Fruit fly (Drosophila melanogaster): Measurements from ENCODE around the gene Fum2.

Gene Fum2

DNA sequence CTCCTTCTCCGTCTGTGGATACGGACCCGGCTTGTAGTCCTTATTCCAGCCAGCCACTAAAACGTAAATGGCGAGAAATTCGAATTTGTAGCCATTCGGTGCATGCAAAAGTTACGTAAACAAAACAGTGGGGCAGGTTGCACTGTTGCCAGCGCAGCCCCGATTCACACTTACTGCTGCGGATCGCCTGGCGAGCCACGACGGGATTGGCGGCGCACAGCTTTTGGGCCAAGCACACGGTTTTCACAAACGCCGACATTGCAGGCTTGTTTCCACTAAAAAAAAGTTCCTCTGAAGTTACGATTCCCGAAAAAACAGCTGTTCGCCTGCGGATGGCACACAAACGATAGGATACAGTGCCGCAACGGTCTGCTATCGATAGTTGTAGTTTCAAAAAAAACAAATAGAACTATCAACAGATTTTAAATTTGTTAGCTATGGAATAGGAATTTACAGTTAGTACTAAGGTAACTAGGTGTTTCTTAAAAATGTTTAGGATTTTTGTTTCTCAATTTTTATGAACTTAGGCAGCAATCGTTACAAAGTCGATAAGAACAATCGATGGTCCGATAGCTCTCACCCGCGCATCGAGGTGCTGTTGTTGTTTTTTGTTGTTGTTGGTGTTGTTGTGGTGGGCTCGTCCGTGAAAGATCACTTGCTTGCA lies 3.6 kb upstream of the Fum2 start, which contains the start of gene Fum1 (continued):
- TF ChIP-seq ATbp (GFP tag; optimal IDR thresholded peaks at IDR 0.05) (no peak), wdn (GFP tag; IDR thresholded peaks at IDR 0.05) (no peak), CG17568 (GFP tag; optimal IDR thresholded peaks at IDR 0.05) (no peak), Dip3 (GFP tag; optimal IDR thresholded peaks at IDR 0.05) (no peak), run (tag; optimal IDR thresholded peaks at IDR 0.05) (no peak), CG11504 (tag; optimal IDR thresholded peaks at IDR 0.05) (no peak), CG13624 (GFP tag; optimal IDR thresholded peaks at IDR 0.05) (peak; percentile 20), ftz-f1 (GFP tag; optimal IDR thresholded peaks at IDR 0.05) (no peak), slp2 (GFP tag; optimal IDR thresholded peaks at IDR 0.05) (no peak), CG9817 (tag; optimal IDR thresholded peaks at IDR 0.05) (no peak), CG33557 (GFP tag; optimal IDR thresholded peaks at IDR 0.05) (no peak), NfI (GFP tag; optimal IDR thresholded peaks at IDR 0.05) (peak; percentile 37), CG3838 (GFP tag; optimal IDR thresholded peaks at IDR 0.05) (no peak), tup (GFP tag; optimal IDR thresholded peaks at IDR 0.05) (no peak), GATAe (GFP tag; conservative IDR thresholded peaks at IDR 0.05) (no peak), fru (optimal IDR thresholded peaks at IDR 0.05) (no peak), tio (GFP tag; optimal IDR thresholded peaks at IDR 0.05) (no peak), CG3281 (GFP tag; optimal IDR thresholded peaks at IDR 0.05) (peak; percentile 14), CG9727 (GFP tag; optimal IDR thresholded peaks at IDR 0.05) (no peak), CG14667 (GFP tag; IDR thresholded peaks at IDR 0.05) (no peak), gro (GFP tag; optimal IDR thresholded peaks at IDR 0.05) (peak; percentile 53), CG1647 (GFP tag; optimal IDR thresholded peaks at IDR 0.05) (no peak), CG18011 (GFP tag; optimal IDR thresholded peaks at IDR 0.05) (no peak), crc (GFP tag; optimal IDR thresholded peaks at IDR 0.05) (no peak), sob (GFP tag; IDR thresholded peaks at IDR 0.05) (no peak), CG11696 (GFP tag; IDR thresholded peaks at IDR 0.05) (no peak), D19B (GFP tag; optimal IDR thresholded peaks at IDR 0.05) (no peak), row (GFP tag; IDR thresholded peaks at IDR 0.05) (peak; percentile 78), CG12155 (GFP tag; optimal IDR thresholded peaks at IDR 0.05) (peak; percentile 16), CG10209 (GFP tag; optimal IDR thresholded peaks at IDR 0.05) (no peak), Vsx1 (GFP tag; optimal IDR thresholded peaks at IDR 0.05) (no peak), insv (GFP tag; optimal IDR thresholded peaks at IDR 0.05) (no peak), tll (GFP tag; optimal IDR thresholded peaks at IDR 0.05) (no peak), pho (GFP tag; optimal IDR thresholded peaks at IDR 0.05) (peak; percentile 35), HLHmδ (GFP tag; optimal IDR thresholded peaks at IDR 0.05) (no peak), Dbx (GFP tag; IDR thresholded peaks at IDR 0.05) (no peak), CG2875 (GFP tag; optimal IDR thresholded peaks at IDR 0.05) (no peak), CG6654 (GFP tag; optimal IDR thresholded peaks at IDR 0.05) (no peak), Usf (GFP tag; optimal IDR thresholded peaks at IDR 0.05) (no peak), CG10959 (GFP tag; IDR thresholded peaks at IDR 0.05) (no peak), crp (GFP tag; optimal IDR thresholded peaks at IDR 0.05) (peak; percentile 65 to 92), HmgZ (tag; optimal IDR thresholded peaks at IDR 0.05) (peak; percentile 40), Hr3 (GFP tag; optimal IDR thresholded peaks at IDR 0.05) (no peak), dimm (GFP tag; IDR thresholded peaks at IDR 0.05) (no peak), fd3F (GFP tag; optimal IDR thresholded peaks at IDR 0.05) (no peak), CG12236 (GFP tag; optimal IDR thresholded peaks at IDR 0.05) (no peak), amos (GFP tag; IDR thresholded peaks at IDR 0.05; ENCODE audit: partially characterized antibody) (peak; percentile 80), CG5180 (GFP tag; optimal IDR thresholded peaks at IDR 0.05) (no peak), gfzf (GFP tag; optimal IDR thresholded peaks at IDR 0.05) (peak; percentile 31), Blimp-1 (GFP tag; optimal IDR thresholded peaks at IDR 0.05) (no peak)
